Fruit fly (Drosophila melanogaster): ENCODE results near the gene sNPF.

The sNPF gene

dm6 chr2L:20016448-20016847, 11.3 kb upstream of the sNPF start (continued):
- TF ChIP-seq lab (GFP tag; optimal IDR thresholded peaks at IDR 0.05) (peak; percentile 40), fd3F (GFP tag; optimal IDR thresholded peaks at IDR 0.05) (no peak), sens (GFP tag) (peak; percentile 55), Mad (GFP tag; optimal IDR thresholded peaks at IDR 0.05) (no peak), Blimp-1 (GFP tag; optimal IDR thresholded peaks at IDR 0.05) (peak; percentile 7), unpg (GFP tag; optimal IDR thresholded peaks at IDR 0.05) (peak; percentile 5), corto (GFP tag; optimal IDR thresholded peaks at IDR 0.05) (no peak), CG6654 (GFP tag; optimal IDR thresholded peaks at IDR 0.05) (no peak), Asciz (GFP tag; optimal IDR thresholded peaks at IDR 0.05) (peak; percentile 51), ATbp (GFP tag; optimal IDR thresholded peaks at IDR 0.05) (peak; percentile 64), tx (GFP tag; optimal IDR thresholded peaks at IDR 0.05) (no peak)

DNA sequence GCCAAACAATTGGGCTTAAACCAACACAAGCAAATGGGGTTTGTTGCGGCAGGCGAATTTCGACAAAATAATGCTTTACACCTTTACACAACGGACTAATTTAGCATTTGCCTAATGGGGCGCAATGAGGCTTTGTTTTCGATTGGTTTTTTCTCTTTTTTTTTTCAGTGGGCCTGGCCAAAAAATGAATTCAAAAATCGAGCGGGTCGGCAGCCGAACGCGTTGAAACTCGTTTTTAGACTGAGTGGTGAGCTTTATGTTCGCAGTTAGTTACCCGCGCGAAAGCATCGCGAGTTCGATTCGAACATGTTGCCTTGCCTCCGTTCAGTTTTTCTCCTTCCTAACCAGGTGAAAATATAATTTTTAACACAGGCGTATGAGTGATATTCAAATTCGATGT, 10.7 kb upstream of the sNPF start, which contains the start of gene CG43861:
TSS of gene CG43861 (minus strand) at position 228 of the 400 bp plus-strand sequence.
- TF ChIP-seq B-H2 (GFP tag; optimal IDR thresholded peaks at IDR 0.05) (no peak), CG14860 (GFP tag; IDR thresholded peaks at IDR 0.05; ENCODE audit: partially characterized antibody) (no peak), Jarid2 (GFP tag; optimal IDR thresholded peaks at IDR 0.05) (peak; percentile 86), Drgx (GFP tag; IDR thresholded peaks at IDR 0.05) (peak; percentile 29), CG2120 (GFP tag; optimal IDR thresholded peaks at IDR 0.05) (peak; percentile 11), Ets65A (GFP tag) (peak; percentile 25), unpg (GFP tag; optimal IDR thresholded peaks at IDR 0.05) (peak; percentile 9), CG6791 (GFP tag; IDR thresholded peaks at IDR 0.05; ENCODE audit: partially characterized antibody) (0 out of 3 replicates have a peak, but pooled peaks have one; percentile 32), CG7372 (GFP tag; IDR thresholded peaks at IDR 0.05) (no peak), so (GFP tag; IDR thresholded peaks at IDR 0.05) (0 out of 3 replicates have a peak, but pooled peaks have one; percentile 28), tna (GFP tag; IDR thresholded peaks at IDR 0.05; ENCODE audit: partially characterized antibody) (no peak), NFAT (GFP tag; IDR thresholded peaks at IDR 0.05) (peak; percentile 22; the same call in 1 of the 2 replicates), Rfx (GFP tag; IDR thresholded peaks at IDR 0.05) (0 out of 2 replicates have a peak, but pooled peaks have one; percentile 17), CG5953 (GFP tag; IDR thresholded peaks at IDR 0.05) (0 out of 2 replicates have a peak, but pooled peaks have one; percentile 8), CG12299 (tag; optimal IDR thresholded peaks at IDR 0.05) (no peak), CG5180 (GFP tag; optimal IDR thresholded peaks at IDR 0.05) (peak; percentile 97), Med (GFP tag) (peak; percentile 10), CG4282 (GFP tag; optimal IDR thresholded peaks at IDR 0.05) (no peak), CG10147 (GFP tag; optimal IDR thresholded peaks at IDR 0.05) (no peak), sna (GFP tag; IDR thresholded peaks at IDR 0.05; ENCODE audit: partially characterized antibody) (no peak)

DNA sequence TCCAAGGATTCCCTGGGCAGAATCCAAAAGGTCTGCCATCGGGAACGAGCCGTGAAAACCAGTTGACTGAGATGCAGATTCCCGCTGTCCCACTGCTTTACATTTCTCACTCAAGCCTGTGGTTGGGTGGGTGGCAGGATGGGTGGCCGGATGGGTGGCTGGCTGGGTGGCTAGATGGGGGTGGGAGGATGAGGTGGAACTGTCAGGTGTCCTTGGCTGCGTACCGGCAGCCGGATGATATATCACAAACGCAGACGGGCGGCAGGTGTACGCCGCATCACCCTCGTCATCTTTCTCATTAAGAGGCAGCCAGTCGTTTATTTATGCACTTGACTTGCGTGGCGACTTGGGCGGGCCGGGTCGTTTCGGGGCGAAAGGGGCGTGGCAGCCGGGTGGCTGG, 7.6 kb upstream of the sNPF start:
- no peak for TF ChIP-seq zf30C (GFP tag; optimal IDR thresholded peaks at IDR 0.05)
- TF ChIP-seq wdn (GFP tag; IDR thresholded peaks at IDR 0.05) = no peak
- TF ChIP-seq Ptx1 (GFP tag; IDR thresholded peaks at IDR 0.05) = no peak
- TF ChIP-seq CG12236 (GFP tag; optimal IDR thresholded peaks at IDR 0.05) = no peak
- TF ChIP-seq Med (GFP tag) = peak; percentile 10
- TF ChIP-seq unc-4 (GFP tag; IDR thresholded peaks at IDR 0.05; ENCODE audit: partially characterized antibody) = no peak

dm6 chr2L:20024333-20024732, 3.4 kb upstream of the sNPF start:
- TF ChIP-seq Bgb (GFP tag; IDR thresholded peaks at IDR 0.05; ENCODE audit: partially characterized antibody) = peak; percentile 60; the same call in 1 of the 2 replicates
- peak; percentile 78 for TF ChIP-seq CG15601 (tag; optimal IDR thresholded peaks at IDR 0.05)
- no peak for TF ChIP-seq CG8924 (tag; optimal IDR thresholded peaks at IDR 0.05)
- no peak for TF ChIP-seq ind (GFP tag; optimal IDR thresholded peaks at IDR 0.05)
- TF ChIP-seq amos (GFP tag; IDR thresholded peaks at IDR 0.05; ENCODE audit: partially characterized antibody) = peak; percentile 46; the same call in 1 of the 2 replicates
- no peak for TF ChIP-seq Deaf1 (tag; optimal IDR thresholded peaks at IDR 0.05)
- peak; percentile 60 for TF ChIP-seq CTCF (GFP tag; optimal IDR thresholded peaks at IDR 0.05)
- TF ChIP-seq croc (GFP tag; conservative IDR thresholded peaks at IDR 0.05) = no peak
- peak; percentile 38; the same call in 1 of the 3 replicates for TF ChIP-seq CG16813 (GFP tag; IDR thresholded peaks at IDR 0.05; ENCODE audit: partially characterized antibody)
- TF ChIP-seq CG2202 (tag; optimal IDR thresholded peaks at IDR 0.05) = no peak

Data from whole organism, embryonic.